Worm (Caenorhabditis elegans): ENCODE data around the gene lon-8.

DNA sequence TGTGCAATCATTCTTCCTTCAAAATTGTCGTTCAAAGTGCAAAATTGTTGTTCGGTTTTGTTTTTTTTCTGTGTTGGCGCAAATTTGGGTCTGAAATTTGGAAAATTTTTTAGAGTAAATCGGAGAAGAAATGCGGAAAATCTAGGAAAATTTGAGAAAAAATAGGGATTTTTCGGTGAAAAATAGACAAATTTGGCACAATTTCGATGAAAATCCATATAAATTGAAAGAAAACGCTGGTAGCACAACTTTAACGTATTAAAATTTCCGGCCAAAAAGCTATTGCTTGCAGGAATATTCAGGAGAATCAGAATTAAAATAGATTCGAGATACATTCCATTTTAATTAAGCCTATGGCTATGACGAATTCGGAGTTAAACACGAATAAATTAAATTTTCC lies 52.1 kb downstream of the lon-8 start, which contains the start of gene dpy-21:
- TF ChIP-seq lin-13 (GFP tag; optimal IDR thresholded peaks at IDR 0.05), result no peak
- no peak for TF ChIP-seq lin-11 (tag; optimal IDR thresholded peaks at IDR 0.05)
- TF ChIP-seq nhr-10 (tag; optimal IDR thresholded peaks at IDR 0.05), result no peak
- no peak for TF ChIP-seq lsy-2 (tag; optimal IDR thresholded peaks at IDR 0.05)
- TF ChIP-seq R02D3.7 (tag; optimal IDR thresholded peaks at IDR 0.05), result no peak
- no peak for TF ChIP-seq Y55F3AM.14 (GFP tag; optimal IDR thresholded peaks at IDR 0.05)
- no peak for TF ChIP-seq nhr-77 (tag; optimal IDR thresholded peaks at IDR 0.05)
- no peak for TF ChIP-seq ama-1 (optimal IDR thresholded peaks at IDR 0.05)
- no peak for TF ChIP-seq alr-1 (tag; optimal IDR thresholded peaks at IDR 0.05)
- TF ChIP-seq snpc-4 (tag; optimal IDR thresholded peaks at IDR 0.05), result no peak
- TF ChIP-seq blmp-1 (tag; optimal IDR thresholded peaks at IDR 0.05; ENCODE audit: insufficient read depth), result no peak
- no peak for TF ChIP-seq sem-4 (tag; optimal IDR thresholded peaks at IDR 0.05)

Data from whole organism, L2 larva.